Worm (Caenorhabditis elegans) whole organism, dauer: ENCODE measurements around the gene F48G7.9.

Source experiments
- unc-62 ChIP-seq: sonication (generic microtip); optimal IDR thresholded peaks from 2 replicates; lab custom pipeline; 2017; ENCODE audit warnings: missing biosample characterization, missing genetic modification reagents, missing genetic modification characterization

F48G7.9 gene

ce11 chrV:598626-599025, 29.8 kb downstream of the F48G7.9 start:
- no peak for TF ChIP-seq unc-62 (GFP tag; lab: Kevin White, UChicago)

DNA sequence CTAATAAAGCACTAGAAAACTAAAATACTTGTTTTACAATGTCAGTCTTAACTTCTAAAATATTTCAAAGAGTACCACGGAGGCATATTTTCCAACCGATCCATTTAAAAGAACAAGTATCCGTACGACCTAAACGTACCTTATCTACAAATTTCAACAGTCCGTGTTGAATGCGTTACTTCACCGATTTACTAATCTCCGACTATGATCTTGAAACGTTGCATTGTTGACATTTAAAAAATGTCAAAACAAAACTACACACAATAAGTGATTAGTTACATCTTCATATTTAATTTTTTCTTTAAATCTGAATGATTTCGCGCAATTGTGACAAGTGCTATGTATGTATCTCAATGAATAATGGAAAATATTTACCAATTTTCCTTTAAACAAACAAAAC, 30.6 kb downstream of the F48G7.9 start:
- no peak for TF ChIP-seq unc-62 (GFP tag; lab: Kevin White, UChicago)

DNA sequence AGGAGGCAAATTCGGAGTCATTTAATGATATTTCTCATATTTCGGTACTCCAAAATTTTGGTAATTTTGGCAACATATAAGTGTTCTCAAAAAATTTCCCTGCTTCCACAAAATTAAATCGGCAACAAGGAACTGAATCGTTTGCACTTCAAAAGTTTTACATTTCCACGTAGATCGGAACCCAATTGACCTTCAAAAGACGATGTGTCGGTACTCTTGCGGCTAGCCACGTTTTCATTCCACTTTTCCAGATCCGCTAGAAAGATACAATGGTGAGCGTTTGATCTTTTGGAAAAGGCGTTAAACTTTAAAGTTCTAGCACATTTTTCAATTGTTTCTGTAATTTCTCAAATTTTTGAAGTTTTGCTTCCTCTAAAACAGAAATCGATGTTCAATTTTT, 31.5 kb downstream of the F48G7.9 start:
- TF ChIP-seq unc-62 (GFP tag; lab: Kevin White, UChicago): no peak

DNA sequence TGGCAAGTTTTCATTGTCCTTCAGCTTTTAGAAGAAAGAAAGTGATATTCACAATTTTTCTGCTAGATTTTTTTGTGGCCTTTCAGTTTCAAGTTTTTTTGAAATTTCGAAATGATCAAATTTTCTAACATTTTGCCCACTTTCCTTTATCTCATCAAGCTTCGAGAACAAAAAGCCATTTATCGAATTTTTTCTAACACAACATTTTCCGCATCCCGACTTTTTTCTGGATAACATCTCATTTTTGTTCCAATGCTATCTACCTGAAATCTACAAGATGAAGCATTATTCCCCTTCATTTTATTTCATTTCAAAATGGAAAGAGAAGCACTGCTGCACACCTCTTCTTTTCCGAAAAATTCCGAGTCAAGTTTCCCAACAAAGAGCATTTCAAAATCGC, 35.5 kb downstream of the F48G7.9 start, which contains the start of gene ZK488.5:
ZK488.5 (plus strand) TSS at position 301 of the 400 bp plus-strand sequence.
- TF ChIP-seq unc-62 (GFP tag; lab: Kevin White, UChicago): no peak

- no peak for TF ChIP-seq unc-62 (GFP tag; lab: Kevin White, UChicago)
Measured at ce11 chrV:590182-590581, 38.2 kb downstream of the F48G7.9 start, which contains the start of gene ZK488.6. TSS of gene ZK488.6 (plus strand) at chrV:590482.

- TF ChIP-seq unc-62 (GFP tag; lab: Kevin White, UChicago): no peak
Measured at ce11 chrV:587818-588217, 40.6 kb downstream of the F48G7.9 start, which contains the start of gene K06H6.1. TSS of gene K06H6.1 (plus strand) at chrV:588118.

DNA sequence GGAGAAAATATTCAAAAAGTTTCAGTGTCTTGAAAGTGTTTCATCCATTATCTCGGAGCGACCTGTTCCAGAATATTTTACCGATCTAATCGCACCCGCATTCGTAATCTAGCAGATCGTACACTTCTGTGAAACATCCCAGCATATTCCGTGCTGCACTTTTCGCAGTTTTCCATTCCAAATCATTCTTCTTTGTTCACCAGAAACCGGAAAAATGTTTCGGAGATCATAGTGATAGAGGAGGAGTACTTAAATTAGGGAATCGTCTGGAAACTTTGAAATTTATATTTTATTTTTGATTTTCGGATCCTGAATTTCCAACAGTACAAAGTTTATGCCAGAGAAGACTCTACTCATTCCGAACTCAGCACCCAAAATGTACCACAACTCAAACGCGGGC, 43.0 kb downstream of the F48G7.9 start, which contains the start of gene K06H6.2:
K06H6.2 (plus strand) TSS at position 301 of the 400 bp plus-strand sequence.
- TF ChIP-seq unc-62 (GFP tag; lab: Kevin White, UChicago): no peak

DNA sequence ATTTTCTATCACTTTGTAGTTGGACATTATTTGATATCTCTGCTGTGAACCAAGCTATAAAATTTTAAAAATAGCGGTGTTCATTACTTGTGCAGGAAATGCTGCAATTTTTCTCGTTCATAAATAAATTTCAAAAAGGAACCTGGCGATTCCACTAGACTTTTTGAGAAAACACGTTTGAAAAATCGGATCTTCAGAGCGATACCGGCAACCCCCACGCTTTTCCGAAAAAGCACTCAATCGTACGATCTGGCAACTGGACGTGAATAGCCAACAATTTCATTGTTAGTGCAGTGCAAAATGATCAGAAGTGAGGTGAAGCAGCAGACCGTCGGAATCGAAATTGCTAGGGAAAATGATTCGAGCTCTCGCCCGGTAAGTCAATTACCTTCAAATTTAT, 46.8 kb downstream of the F48G7.9 start, which contains the start of gene nstp-7:
nstp-7 (plus strand) TSS at position 301 of the 400 bp plus-strand sequence.
- no peak for TF ChIP-seq unc-62 (GFP tag; lab: Kevin White, UChicago)

- no peak for TF ChIP-seq unc-62 (GFP tag; lab: Kevin White, UChicago)
Measured at ce11 chrV:578977-579376, 49.5 kb downstream of the F48G7.9 start, which contains the start of gene K06H6.4. TSS of gene K06H6.4 (plus strand) at chrV:579277.
